Fruit fly (Drosophila melanogaster) Kc167 (cell line): ENCODE measurements around the gene Csk.

Source experiments
- Myc ChIP-seq: fragments of >200 bp; optimal IDR thresholded peaks from 2 replicates; lab custom pipeline; 2017; ENCODE audit warnings: missing external identifiers
- Sin3A ChIP-seq: fragments of >200 bp; optimal IDR thresholded peaks from 2 replicates; lab custom pipeline; 2018; ENCODE audit warnings: missing external identifiers
- h ChIP-seq: fragments of >200 bp; optimal IDR thresholded peaks from 3 replicates; lab custom pipeline; 2018; ENCODE audit warnings: missing external identifiers
- insv ChIP-seq: fragments of >200 bp; optimal IDR thresholded peaks from 3 replicates; lab custom pipeline; 2018; ENCODE audit warnings: missing external identifiers
- psq ChIP-seq: fragments of >200 bp; optimal IDR thresholded peaks from 2 replicates; lab custom pipeline; 2017; ENCODE audit warnings: missing external identifiers
- ttk ChIP-seq: sonication (Bioruptor generic); optimal IDR thresholded peaks from 2 replicates; lab custom pipeline; 2017; ENCODE audit warnings: missing external identifiers

Gene Csk

DNA sequence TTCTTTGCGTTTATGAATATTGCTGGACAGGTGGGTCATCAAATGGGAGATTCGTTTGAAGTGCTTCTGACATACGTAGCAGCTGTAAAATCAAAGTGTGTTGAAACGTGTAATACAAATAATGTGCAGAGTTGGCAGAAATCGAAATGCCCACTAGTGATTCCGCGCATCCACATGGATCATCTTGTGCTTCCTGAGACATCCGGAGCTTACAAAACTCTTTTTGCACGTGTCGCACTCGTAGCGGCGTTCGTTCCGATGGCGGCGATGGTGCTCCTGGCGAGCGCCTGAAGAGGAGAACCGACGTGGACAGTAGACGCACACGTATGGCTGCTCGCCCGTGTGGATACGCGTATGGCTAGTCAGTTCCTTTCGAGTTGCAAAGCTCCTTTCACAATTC, 25.0 kb downstream of the Csk start, which contains the start of gene Zaf1:
Zaf1 (minus strand) TSS at position 101 of the 400 bp plus-strand sequence.
- TF ChIP-seq insv (no peak), ttk (lab: Kevin White, UChicago) (no peak), Myc (lab: Kevin White, UChicago) (no peak), psq (no peak), Sin3A (lab: Kevin White, UChicago) (no peak), h (lab: Kevin White, UChicago) (no peak)

DNA sequence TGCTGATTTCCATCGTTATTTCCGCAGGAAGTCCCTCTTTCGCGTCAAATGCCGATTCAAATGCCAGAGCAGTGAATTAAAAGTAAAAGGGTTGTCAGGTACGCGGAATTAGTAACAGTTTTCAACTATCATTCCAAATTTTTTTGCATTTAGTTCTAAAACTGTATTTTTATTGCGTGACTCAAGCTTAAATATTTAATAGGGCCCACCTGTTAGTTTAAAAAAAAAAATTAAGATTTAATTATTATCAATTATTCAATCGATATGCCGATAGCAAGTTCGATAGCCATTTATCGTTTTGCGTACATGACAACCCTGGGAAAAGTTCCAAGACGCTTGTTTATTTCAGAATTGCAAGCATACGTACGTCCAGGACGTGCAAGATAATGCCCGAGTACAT, 27.5 kb downstream of the Csk start, which contains the start of gene CG14711:
CG14711 (plus strand) TSS at position 315 of the 400 bp plus-strand sequence.
- TF ChIP-seq insv = no peak
- no peak for TF ChIP-seq Sin3A (lab: Kevin White, UChicago)
- TF ChIP-seq h (lab: Kevin White, UChicago) = no peak
- TF ChIP-seq Myc (lab: Kevin White, UChicago) = no peak
- TF ChIP-seq psq = no peak
- TF ChIP-seq ttk (lab: Kevin White, UChicago) = no peak

DNA sequence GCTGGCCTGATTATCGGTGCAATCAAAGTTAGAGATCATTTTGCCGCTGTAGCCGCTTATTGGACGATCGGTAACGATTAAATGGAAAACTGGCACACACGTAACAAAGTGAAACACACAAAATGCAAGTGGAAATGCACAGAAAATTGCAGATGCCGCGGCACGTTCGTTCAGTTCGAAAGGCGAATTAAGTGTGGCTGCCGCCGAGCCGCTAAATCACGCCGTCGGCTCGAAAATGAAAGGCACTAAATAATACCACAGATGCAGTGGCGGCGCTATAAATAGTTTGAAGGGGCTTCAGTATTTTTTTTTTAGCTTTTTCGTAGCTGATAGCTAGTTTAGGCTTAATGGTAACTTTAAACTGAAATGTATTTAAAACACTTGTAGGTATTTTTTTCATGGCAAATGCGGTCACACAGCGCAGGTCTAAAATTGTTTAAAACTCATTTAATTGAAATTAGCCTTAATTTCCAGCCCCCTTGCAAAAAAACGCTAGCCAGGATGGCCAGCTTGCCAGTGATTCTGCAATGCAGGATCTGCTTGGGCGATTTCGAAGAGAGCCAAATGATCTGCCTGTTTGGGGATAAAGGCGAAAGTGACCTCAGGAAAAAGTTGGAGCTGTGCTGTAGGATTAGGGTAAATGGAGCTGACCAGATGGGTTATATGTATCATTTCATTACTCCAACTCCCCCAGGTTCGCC, 30.6 kb downstream of the Csk start, which contains the start of the genes Jupiter and CG14710:
Jupiter (minus strand) TSS at position 198 of the 701 bp plus-strand sequence.
CG14710 (plus strand) TSS at position 382 of the 701 bp plus-strand sequence.
- no peak for TF ChIP-seq Sin3A (lab: Kevin White, UChicago)
- TF ChIP-seq ttk (lab: Kevin White, UChicago) = no peak
- TF ChIP-seq psq = no peak
- TF ChIP-seq insv = no peak
- TF ChIP-seq h (lab: Kevin White, UChicago) = no peak
- TF ChIP-seq Myc (lab: Kevin White, UChicago) = no peak

DNA sequence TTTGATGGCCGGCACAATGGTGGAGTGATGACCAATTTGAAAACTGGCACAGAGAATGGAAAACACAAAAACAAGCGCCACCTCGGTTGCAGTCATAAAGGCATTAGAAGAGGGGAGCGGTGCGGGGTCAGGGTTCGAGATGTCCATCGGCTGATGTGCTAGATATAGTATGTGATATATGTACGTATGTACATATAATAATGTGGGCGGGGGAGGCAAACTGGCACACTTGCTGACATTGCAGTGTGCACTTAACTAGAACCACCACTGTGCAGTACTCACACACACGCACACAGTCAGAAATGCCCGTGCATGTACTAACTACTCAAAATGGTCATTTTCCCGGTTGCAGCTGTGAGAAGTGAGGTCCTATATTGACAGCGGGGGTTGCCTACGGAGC, 31.6 kb downstream of the Csk start:
- TF ChIP-seq insv = no peak
- TF ChIP-seq psq = no peak
- TF ChIP-seq ttk (lab: Kevin White, UChicago) = no peak
- no peak for TF ChIP-seq Myc (lab: Kevin White, UChicago)
- no peak for TF ChIP-seq h (lab: Kevin White, UChicago)
- no peak for TF ChIP-seq Sin3A (lab: Kevin White, UChicago)

DNA sequence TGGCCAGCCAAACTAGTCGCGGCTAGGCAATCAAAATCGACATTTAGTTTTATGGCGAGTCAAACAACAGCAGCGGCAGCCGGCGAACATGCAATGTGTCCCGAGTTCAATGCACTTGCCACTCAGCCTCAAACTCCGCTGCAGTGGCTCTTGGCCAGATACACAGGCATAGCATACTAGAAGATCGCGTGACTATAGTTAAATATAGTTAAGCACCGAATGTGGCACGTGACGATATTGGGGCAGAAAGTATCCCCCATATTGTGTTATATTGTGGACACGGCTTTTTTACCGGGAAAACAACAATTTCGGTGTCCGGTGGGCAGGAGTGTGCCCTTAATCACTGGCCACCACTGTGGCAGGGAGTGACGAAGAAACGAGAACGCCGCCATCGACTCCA, 32.7 kb downstream of the Csk start:
- TF ChIP-seq Myc (lab: Kevin White, UChicago) (no peak), psq (no peak), ttk (lab: Kevin White, UChicago) (no peak), insv (no peak), Sin3A (lab: Kevin White, UChicago) (no peak), h (lab: Kevin White, UChicago) (no peak)

DNA sequence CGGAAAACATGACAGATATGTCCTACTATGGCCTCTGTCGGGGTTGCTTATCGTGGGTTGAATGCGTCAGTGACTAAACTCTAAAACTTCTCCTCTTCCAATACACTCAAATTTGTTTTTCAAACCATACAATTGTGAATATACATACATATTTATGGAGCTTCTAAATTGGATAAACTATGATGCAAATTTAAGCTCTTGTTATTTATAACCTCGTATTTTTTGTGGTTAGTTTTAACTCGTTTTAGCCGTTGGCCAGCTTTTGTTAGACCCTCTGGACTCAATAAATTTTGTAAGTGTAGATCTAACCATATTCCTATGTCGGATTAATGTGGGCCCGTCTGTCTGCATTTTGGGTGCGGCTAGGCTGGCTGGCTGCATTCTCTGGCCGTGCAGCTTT, 33.1 kb downstream of the Csk start:
- TF ChIP-seq psq = no peak

DNA sequence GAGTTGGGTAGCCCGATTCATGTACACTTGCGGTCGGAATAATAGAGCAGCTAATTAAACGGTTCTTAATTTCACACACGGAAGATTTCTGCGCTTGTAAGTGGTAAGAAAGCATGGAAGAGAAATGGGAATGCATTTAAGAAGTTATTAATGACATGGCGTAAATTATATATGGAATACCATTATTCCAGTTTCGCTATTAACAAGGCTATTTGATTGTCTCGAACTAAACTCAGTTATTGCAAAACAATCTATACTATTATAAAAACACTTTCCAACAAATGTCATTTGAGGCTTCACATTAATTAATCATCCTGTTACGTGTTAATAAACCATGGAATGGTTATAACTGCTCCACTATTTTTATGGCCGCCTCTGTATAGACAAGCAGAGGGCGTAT, 34.3 kb downstream of the Csk start:
- no peak for TF ChIP-seq h (lab: Kevin White, UChicago)
- TF ChIP-seq psq = no peak
- no peak for TF ChIP-seq Myc (lab: Kevin White, UChicago)
- no peak for TF ChIP-seq ttk (lab: Kevin White, UChicago)
- TF ChIP-seq insv = no peak
- TF ChIP-seq Sin3A (lab: Kevin White, UChicago) = no peak

DNA sequence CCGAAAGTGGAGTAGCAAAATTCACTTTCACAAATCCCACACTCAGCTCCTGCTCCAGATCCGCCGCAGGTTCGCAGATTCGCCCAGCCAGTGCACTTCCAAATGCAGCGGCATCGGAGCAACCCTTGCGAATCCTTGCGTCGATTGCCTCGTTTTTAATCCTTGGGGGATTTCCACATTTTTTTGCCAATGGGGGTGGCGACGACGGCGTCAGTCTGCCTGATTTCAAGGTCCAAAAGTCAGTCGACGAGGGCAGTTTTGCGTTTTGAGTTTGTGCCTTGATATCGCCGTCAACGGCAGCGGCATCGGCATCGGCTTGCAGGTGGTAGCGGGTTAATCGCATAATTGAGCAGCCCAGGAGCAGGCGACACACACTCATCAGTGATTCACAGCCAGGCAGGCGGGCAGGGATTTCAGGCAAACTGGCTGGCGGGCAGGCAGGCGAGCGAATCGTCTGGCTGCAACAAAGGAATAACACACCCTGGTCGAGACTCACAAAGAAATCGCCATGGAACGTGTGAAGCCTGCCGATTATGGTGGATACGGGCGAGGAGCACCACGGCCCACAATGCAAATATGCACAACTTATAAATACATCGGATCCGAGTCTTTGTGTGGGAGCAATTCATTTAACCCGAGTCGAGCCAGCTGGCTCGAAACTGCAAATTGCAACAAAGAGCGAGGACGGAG, 34.9 kb downstream of the Csk start:
- TF ChIP-seq Myc (lab: Kevin White, UChicago) = no peak
- no peak for TF ChIP-seq h (lab: Kevin White, UChicago)
- no peak for TF ChIP-seq insv
- TF ChIP-seq psq = no peak
- TF ChIP-seq ttk (lab: Kevin White, UChicago) = no peak
- TF ChIP-seq Sin3A (lab: Kevin White, UChicago) = no peak

DNA sequence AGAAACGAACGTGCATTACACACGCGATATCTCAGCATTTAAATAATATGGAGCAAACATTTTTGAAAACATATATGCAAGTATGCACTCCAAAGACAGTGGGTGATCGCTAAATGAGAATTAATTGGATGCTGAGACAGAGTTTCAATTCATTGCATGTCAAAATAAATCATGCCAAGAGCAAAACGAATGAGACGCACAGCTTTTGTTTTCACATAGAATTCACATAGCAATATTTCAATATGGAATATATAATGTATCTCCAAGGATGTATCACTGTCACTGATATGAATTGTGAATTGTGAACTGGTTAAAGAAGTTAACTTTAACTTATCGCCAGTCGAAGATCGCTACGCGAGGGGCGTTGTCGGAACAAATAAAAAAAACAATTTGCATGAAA, 36.0 kb downstream of the Csk start:
- TF ChIP-seq ttk (lab: Kevin White, UChicago) (no peak), Sin3A (lab: Kevin White, UChicago) (no peak), h (lab: Kevin White, UChicago) (no peak), Myc (lab: Kevin White, UChicago) (no peak), psq (no peak), insv (no peak)

DNA sequence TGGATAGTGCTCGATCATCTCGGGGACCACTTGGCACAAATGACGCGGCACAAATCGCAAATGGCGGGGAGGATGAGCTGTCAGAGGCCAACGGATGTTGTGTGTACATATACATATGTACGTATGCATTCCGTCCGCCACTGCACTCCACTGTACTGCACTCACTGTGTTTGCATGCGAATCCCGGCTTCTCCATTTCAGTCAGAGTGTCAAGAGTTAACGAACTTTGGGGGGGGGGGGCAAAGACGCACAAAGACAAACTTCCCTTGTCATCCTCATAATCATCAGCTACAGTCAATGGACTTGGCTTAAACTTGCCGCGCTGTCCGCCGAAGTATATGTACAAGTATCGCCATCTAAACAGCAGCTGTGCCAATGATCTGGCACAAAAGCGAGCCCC, 36.4 kb downstream of the Csk start:
- TF ChIP-seq h (lab: Kevin White, UChicago) (no peak), insv (no peak), Sin3A (lab: Kevin White, UChicago) (no peak), Myc (lab: Kevin White, UChicago) (no peak), psq (no peak), ttk (lab: Kevin White, UChicago) (no peak)

DNA sequence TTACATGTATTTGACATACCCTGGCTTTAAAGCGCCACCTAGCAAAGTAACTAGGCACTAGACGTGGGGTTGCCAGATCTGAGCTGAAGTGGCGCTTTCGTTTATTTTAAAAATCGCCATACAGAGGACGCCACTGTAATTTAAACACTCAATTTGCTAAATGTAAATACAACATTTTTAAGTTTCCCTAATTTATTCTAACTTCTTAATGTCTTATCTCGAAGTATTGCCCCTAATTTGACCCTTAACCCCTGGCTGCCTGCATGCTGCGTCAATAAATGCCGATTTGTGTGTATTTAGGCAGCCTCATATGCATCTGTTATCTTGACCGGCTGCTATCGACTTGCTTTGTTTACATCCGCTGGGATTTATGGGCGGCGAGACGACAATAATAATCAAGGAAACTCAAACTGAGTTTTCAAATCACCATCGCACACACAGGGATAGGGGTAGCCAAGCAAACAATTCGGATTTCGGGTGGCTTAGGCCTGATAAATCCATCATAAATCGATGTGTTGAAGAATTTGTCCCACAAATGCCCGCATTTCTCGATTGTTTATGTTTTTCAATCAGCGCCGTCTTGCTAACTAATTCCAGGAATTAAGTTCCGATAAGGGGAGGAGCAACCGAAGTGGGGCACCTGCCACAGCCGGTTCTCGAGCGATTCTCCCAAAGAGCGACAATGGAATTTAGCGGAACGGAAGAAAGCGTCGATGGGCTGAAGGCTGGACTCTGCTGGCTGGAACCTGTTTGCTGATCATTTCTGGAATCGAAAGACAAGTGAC, 37.1 kb downstream of the Csk start:
- no peak for TF ChIP-seq ttk (lab: Kevin White, UChicago)
- TF ChIP-seq h (lab: Kevin White, UChicago) = no peak
- no peak for TF ChIP-seq Myc (lab: Kevin White, UChicago)
- TF ChIP-seq psq = no peak
- no peak for TF ChIP-seq Sin3A (lab: Kevin White, UChicago)
- TF ChIP-seq insv = no peak

DNA sequence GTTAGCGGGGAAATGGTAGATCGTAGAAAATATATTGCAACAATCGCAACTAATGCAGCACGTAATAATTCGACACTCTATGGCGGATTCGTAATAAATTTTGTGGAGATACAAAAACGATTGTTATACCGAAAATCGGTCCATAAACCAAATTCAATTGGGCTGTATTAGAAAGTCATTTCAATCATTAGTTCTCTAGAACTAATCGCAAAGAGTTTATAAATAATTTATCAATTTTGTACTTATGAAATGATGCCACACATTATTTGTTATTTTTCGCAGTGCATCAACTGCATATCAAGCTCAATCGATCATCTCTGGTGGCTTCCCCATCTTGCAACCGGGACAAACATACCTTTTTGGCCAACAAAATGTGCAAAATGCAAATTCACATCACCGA, 38.0 kb downstream of the Csk start:
- TF ChIP-seq ttk (lab: Kevin White, UChicago) = no peak
- TF ChIP-seq Sin3A (lab: Kevin White, UChicago) = no peak
- TF ChIP-seq insv = no peak
- no peak for TF ChIP-seq psq
- TF ChIP-seq h (lab: Kevin White, UChicago) = no peak
- no peak for TF ChIP-seq Myc (lab: Kevin White, UChicago)
